Worm (Caenorhabditis elegans) whole organism, young adult: ENCODE data around the gene glod-4.
A peak's percentile ranks its signal among the peaks of the same experiment; 100 is the strongest.

Source experiments
- B0261.1 ChIP-seq: sonication (generic microtip); optimal IDR thresholded peaks from 2 replicates; lab custom pipeline; 2016; ENCODE audit warnings: mild to moderate bottlenecking, missing genetic modification characterization, moderate library complexity, missing compliant biosample characterization
- B0336.3 ChIP-seq: fragments of 200-800 bp; sonication (Bioruptor generic); IDR thresholded peaks from 2 replicates; pipeline ENCODE4 v1.3.6; 2022; ENCODE audit warnings: missing genetic modification characterization, missing compliant biosample characterization
- C17E4.6 ChIP-seq: fragments of 200-800 bp; sonication (Bioruptor generic); IDR thresholded peaks from 2 replicates; pipeline ENCODE4 v1.3.6; 2022; ENCODE audit warnings: missing genetic modification reagents, missing genetic modification characterization, missing compliant biosample characterization
- F10E7.11 ChIP-seq: sonication (generic microtip); optimal IDR thresholded peaks from 2 replicates; lab custom pipeline; 2017; ENCODE audit warnings: mild to moderate bottlenecking, missing genetic modification characterization, moderate library complexity, missing compliant biosample characterization
- F39B2.1 ChIP-seq: fragments of 200-800 bp; sonication (Bioruptor generic); IDR thresholded peaks from 2 replicates; pipeline ENCODE4 v1.3.6; 2022; ENCODE audit warnings: missing genetic modification reagents, missing genetic modification characterization, missing compliant biosample characterization
- F49E8.2 ChIP-seq: sonication (generic microtip); optimal IDR thresholded peaks from 3 replicates; lab custom pipeline; 2017; ENCODE audit warnings: missing genetic modification characterization, mild to moderate bottlenecking, missing compliant biosample characterization, antibody characterized with exemption, moderate library complexity; ENCODE audit not compliant: insufficient read depth
- F57C9.4 ChIP-seq: sonication (generic microtip); optimal IDR thresholded peaks from 2 replicates; lab custom pipeline; 2017; ENCODE audit warnings: mild to moderate bottlenecking, missing genetic modification characterization, missing compliant biosample characterization
- Y79H2A.3 ChIP-seq: fragments of 200-800 bp; sonication (Bioruptor generic); conservative IDR thresholded peaks from 2 replicates; pipeline ENCODE4 v1.3.6; 2022; ENCODE audit warnings: missing genetic modification reagents, missing genetic modification characterization, missing compliant biosample characterization
- akir-1 ChIP-seq: fragments of 200-800 bp; sonication (Bioruptor generic); optimal IDR thresholded peaks from 2 replicates; lab custom pipeline; 2018; ENCODE audit warnings: mild to moderate bottlenecking, missing genetic modification characterization, moderate library complexity, missing compliant biosample characterization
- aptf-3 ChIP-seq: fragments of 200-800 bp; sonication (Bioruptor generic); IDR thresholded peaks from 2 replicates; pipeline ENCODE4 v1.3.6; 2022; ENCODE audit warnings: missing genetic modification characterization, missing compliant biosample characterization
- atf-7 ChIP-seq: sonication (generic microtip); optimal IDR thresholded peaks from 2 replicates; lab custom pipeline; 2017; ENCODE audit warnings: mild to moderate bottlenecking, missing genetic modification characterization, missing compliant biosample characterization
- athp-1 ChIP-seq: sonication (generic microtip); optimal IDR thresholded peaks from 2 replicates; lab custom pipeline; 2017; ENCODE audit warnings: mild to moderate bottlenecking, missing genetic modification characterization, missing compliant biosample characterization
- attf-5 ChIP-seq: fragments of 200-800 bp; sonication (Bioruptor generic); optimal IDR thresholded peaks from 2 replicates; lab custom pipeline; 2018; ENCODE audit warnings: mild to moderate bottlenecking, missing genetic modification characterization, missing compliant biosample characterization
- bed-1 ChIP-seq: fragments of 200-800 bp; sonication (Bioruptor generic); IDR thresholded peaks from 2 replicates; pipeline ENCODE4 v1.3.6; 2022; ENCODE audit warnings: missing genetic modification reagents, missing genetic modification characterization, missing compliant biosample characterization
- ccch-3 ChIP-seq: fragments of 200-800 bp; sonication (Bioruptor generic); optimal IDR thresholded peaks from 2 replicates; lab custom pipeline; 2018; ENCODE audit warnings: mild to moderate bottlenecking, missing genetic modification characterization, missing compliant biosample characterization
- ceh-27 ChIP-seq: fragments of 200-800 bp; sonication (Bioruptor generic); optimal IDR thresholded peaks from 2 replicates; lab custom pipeline; 2018; ENCODE audit warnings: mild to moderate bottlenecking, missing genetic modification characterization, moderate library complexity, missing compliant biosample characterization
- ceh-40 ChIP-seq: fragments of 200-800 bp; sonication (Bioruptor generic); IDR thresholded peaks from 2 replicates; pipeline ENCODE4 v1.3.6; 2022; ENCODE audit warnings: missing genetic modification characterization, missing compliant biosample characterization
- ceh-58 ChIP-seq: fragments of 200-800 bp; sonication (Bioruptor generic); IDR thresholded peaks from 2 replicates; pipeline ENCODE4 v1.3.6; 2022; ENCODE audit warnings: missing genetic modification characterization, missing compliant biosample characterization
- chd-7 ChIP-seq: sonication (generic microtip); optimal IDR thresholded peaks from 2 replicates; lab custom pipeline; 2016; ENCODE audit warnings: mild to moderate bottlenecking, missing genetic modification characterization, moderate library complexity, missing compliant biosample characterization
- die-1 ChIP-seq: sonication (generic microtip); optimal IDR thresholded peaks from 2 replicates; lab custom pipeline; 2016; ENCODE audit warnings: missing genotype, mild to moderate bottlenecking, missing genetic modification characterization, missing compliant biosample characterization
- dpl-1 ChIP-seq: fragments of 150-350 bp; optimal IDR thresholded peaks from 2 replicates; lab custom pipeline; 2014; ENCODE audit warnings: missing biosample characterization, missing genetic modification reagents, missing genetic modification characterization
- egrh-3 ChIP-seq: fragments of 200-800 bp; sonication (Bioruptor generic); IDR thresholded peaks from 2 replicates; pipeline ENCODE4 v1.3.6; 2022; ENCODE audit warnings: missing genetic modification reagents, missing genetic modification characterization, missing compliant biosample characterization
- hlh-12 ChIP-seq: sonication (generic microtip); optimal IDR thresholded peaks from 2 replicates; lab custom pipeline; 2016; ENCODE audit warnings: missing genetic modification characterization, missing compliant biosample characterization
- hlh-26 ChIP-seq: fragments of 200-800 bp; sonication (Bioruptor generic); conservative IDR thresholded peaks from 2 replicates; pipeline ENCODE4 v1.3.6; 2022; ENCODE audit warnings: missing genetic modification reagents, missing genetic modification characterization, missing compliant biosample characterization
- hmg-20 ChIP-seq: fragments of 200-800 bp; sonication (Bioruptor generic); IDR thresholded peaks from 2 replicates; pipeline ENCODE4 v1.3.6; 2022; ENCODE audit warnings: missing genetic modification reagents, missing genetic modification characterization, missing compliant biosample characterization
- lin-35 ChIP-seq, 3 experiments: fragments of 150-350 bp in 2 of 3; sonication (generic microtip) in 1 of 3; optimal IDR thresholded peaks; 2 replicates each; lab custom pipeline; 2014 to 2018; ENCODE audit warnings: missing biosample characterization in 3 of 3, missing genetic modification characterization in 3 of 3, missing genetic modification reagents in 3 of 3
- lin-40 ChIP-seq: sonication (generic microtip); optimal IDR thresholded peaks from 2 replicates; lab custom pipeline; 2016; ENCODE audit warnings: missing genetic modification characterization, mild to moderate bottlenecking, missing compliant biosample characterization, missing genotype, missing genetic modification reagents
- lsy-27 ChIP-seq: sonication (generic microtip); optimal IDR thresholded peaks from 2 replicates; lab custom pipeline; 2017; ENCODE audit warnings: missing genetic modification characterization, mild to moderate bottlenecking, missing compliant biosample characterization, antibody characterized with exemption, missing genotype, borderline replicate concordance; ENCODE audit not compliant: insufficient read depth
- mcd-1 ChIP-seq: fragments of 200-800 bp; sonication (Bioruptor generic); IDR thresholded peaks from 2 replicates; pipeline ENCODE4 v1.3.6; 2022; ENCODE audit warnings: missing genetic modification reagents, missing genetic modification characterization, missing compliant biosample characterization
- mel-28 ChIP-seq: sonication (generic microtip); optimal IDR thresholded peaks from 2 replicates; lab custom pipeline; 2016; ENCODE audit warnings: borderline replicate concordance, mild to moderate bottlenecking, missing genetic modification characterization, missing compliant biosample characterization
- mxl-1 ChIP-seq: sonication (generic microtip); optimal IDR thresholded peaks from 2 replicates; lab custom pipeline; 2016; ENCODE audit warnings: missing genetic modification characterization, missing compliant biosample characterization
- nfya-1 ChIP-seq: sonication (generic microtip); optimal IDR thresholded peaks from 2 replicates; lab custom pipeline; 2017; ENCODE audit warnings: antibody characterized with exemption, missing compliant biosample characterization, missing genetic modification characterization, borderline replicate concordance; ENCODE audit not compliant: insufficient read depth
- nfyb-1 ChIP-seq: fragments of 200-800 bp; sonication (Bioruptor generic); IDR thresholded peaks from 2 replicates; pipeline ENCODE4 v1.3.6; 2022; ENCODE audit warnings: missing genetic modification reagents, missing genetic modification characterization, missing compliant biosample characterization
- nhr-120 ChIP-seq: fragments of 200-800 bp; sonication (Bioruptor generic); IDR thresholded peaks from 2 replicates; pipeline ENCODE4 v1.3.6; 2022; ENCODE audit warnings: missing genetic modification characterization, missing compliant biosample characterization
- nhr-80 ChIP-seq: sonication (generic microtip); optimal IDR thresholded peaks from 2 replicates; lab custom pipeline; 2016; ENCODE audit warnings: missing genetic modification characterization, missing compliant biosample characterization
- nhr-90 ChIP-seq: sonication (generic microtip); optimal IDR thresholded peaks from 2 replicates; lab custom pipeline; 2016; ENCODE audit warnings: missing genotype, mild to moderate bottlenecking, missing genetic modification characterization, missing compliant biosample characterization
- pbrm-1 ChIP-seq: fragments of 200-800 bp; sonication (Bioruptor generic); IDR thresholded peaks from 2 replicates; pipeline ENCODE4 v1.3.6; 2022; ENCODE audit warnings: missing genetic modification reagents, missing genetic modification characterization, missing compliant biosample characterization
- rcor-1 ChIP-seq: fragments of 200-800 bp; sonication (Bioruptor generic); IDR thresholded peaks from 2 replicates; pipeline ENCODE4 v1.3.6; 2022; ENCODE audit warnings: missing genetic modification reagents, missing genetic modification characterization, missing compliant biosample characterization
- repo-1 ChIP-seq: sonication (generic microtip); optimal IDR thresholded peaks from 2 replicates; lab custom pipeline; 2017; ENCODE audit warnings: mild to moderate bottlenecking, missing genetic modification characterization, missing compliant biosample characterization
- snpc-3.4 ChIP-seq: sonication (generic microtip); optimal IDR thresholded peaks from 2 replicates; lab custom pipeline; 2017; ENCODE audit warnings: missing genetic modification characterization, mild to moderate bottlenecking, missing compliant biosample characterization, antibody characterized with exemption, moderate library complexity, missing genotype, missing genetic modification reagents
- snpc-4 ChIP-seq, 5 experiments: fragments of 150-350 bp in 1 of 5; sonication (generic microtip) in 4 of 5; optimal IDR thresholded peaks; 2 replicates each; lab custom pipeline; 2014 to 2018; ENCODE audit warnings: missing genetic modification characterization in 5 of 5, missing biosample characterization in 3 of 5, antibody characterized with exemption in 2 of 5, mild to moderate bottlenecking in 2 of 5, missing compliant biosample characterization in 2 of 5, missing genotype in 2 of 5, moderate library complexity in 2 of 5, missing genetic modification reagents in 1 of 5
- somi-1 ChIP-seq: fragments of 200-800 bp; sonication (Bioruptor generic); optimal IDR thresholded peaks from 2 replicates; lab custom pipeline; 2018; ENCODE audit warnings: mild to moderate bottlenecking, missing genetic modification characterization, missing compliant biosample characterization
- tbx-9 ChIP-seq: sonication (generic microtip); optimal IDR thresholded peaks from 2 replicates; lab custom pipeline; 2016; ENCODE audit warnings: borderline replicate concordance, missing genetic modification characterization, inconsistent platforms, missing compliant biosample characterization
- zfh-2 ChIP-seq: fragments of 200-800 bp; sonication (Bioruptor generic); conservative IDR thresholded peaks from 2 replicates; pipeline ENCODE4 v1.3.6; 2022; ENCODE audit warnings: missing genetic modification reagents, missing genetic modification characterization, missing compliant biosample characterization
- ztf-22 ChIP-seq: fragments of 200-800 bp; sonication (Bioruptor generic); optimal IDR thresholded peaks from 2 replicates; lab custom pipeline; 2018; ENCODE audit warnings: mild to moderate bottlenecking, missing genetic modification characterization, moderate library complexity, missing compliant biosample characterization
- ztf-25 ChIP-seq: fragments of 200-800 bp; sonication (Bioruptor generic); IDR thresholded peaks from 2 replicates; pipeline ENCODE4 v1.3.6; 2022; ENCODE audit warnings: missing genetic modification reagents, missing genetic modification characterization, missing compliant biosample characterization

The glod-4 gene

ce11 chrIII:4168665-4169064 is 15.3 kb downstream of the glod-4 start, which contains the start of gene ccdc-55:
ccdc-55 (minus strand) TSS chrIII:4168765.
- no peak for TF ChIP-seq tbx-9 (tag; lab: Kevin White, UChicago)
- TF ChIP-seq ceh-40 (GFP tag; lab: Robert Waterston, UW): no peak
- TF ChIP-seq mel-28 (tag; lab: Kevin White, UChicago): no peak
- no peak for TF ChIP-seq B0336.3
- no peak for TF ChIP-seq die-1 (tag; lab: Kevin White, UChicago)
- TF ChIP-seq F49E8.2 (tag; lab: Kevin White, UChicago): no peak
- no peak for TF ChIP-seq dpl-1 (GFP tag; lab: Kevin White, UChicago)
- TF ChIP-seq lin-35 (GFP tag; optimal IDR thresholded peaks at IDR 0.05; lab: Kevin White, UChicago): no peak
- TF ChIP-seq F57C9.4: no peak
- TF ChIP-seq snpc-4 (GFP tag; optimal IDR thresholded peaks at IDR 0.05; lab: Kevin White, UChicago): no peak
- TF ChIP-seq snpc-4 (tag; optimal IDR thresholded peaks at IDR 0.05; lab: Kevin White, UChicago): no peak
- no peak for TF ChIP-seq aptf-3 (GFP tag; lab: Robert Waterston, UW)

- peak; percentile 57; the same call in 1 of the 2 replicates for TF ChIP-seq rcor-1 (GFP tag; lab: Robert Waterston, UW)
- peak; percentile 31; the same call in 1 of the 2 replicates for TF ChIP-seq pbrm-1 (GFP tag; lab: Robert Waterston, UW)
- no peak for TF ChIP-seq mel-28 (tag; lab: Kevin White, UChicago)
- TF ChIP-seq bed-1 (GFP tag; lab: Robert Waterston, UW): no peak
- peak; percentile 77; the same call in 1 of the 2 replicates for TF ChIP-seq nfyb-1 (GFP tag; lab: Robert Waterston, UW)
- no peak for TF ChIP-seq chd-7 (tag; lab: Kevin White, UChicago)
- TF ChIP-seq C17E4.6 (GFP tag; lab: Robert Waterston, UW): no peak
- TF ChIP-seq athp-1 (tag; lab: Kevin White, UChicago): peak; percentile 40
- TF ChIP-seq ccch-3 (GFP tag; lab: Kevin White, UChicago): no peak
- TF ChIP-seq hmg-20 (GFP tag; lab: Robert Waterston, UW): no peak
- no peak for TF ChIP-seq ceh-58 (GFP tag; lab: Robert Waterston, UW)
- TF ChIP-seq F39B2.1 (GFP tag; lab: Robert Waterston, UW): no peak
- no peak for TF ChIP-seq egrh-3 (GFP tag; lab: Robert Waterston, UW)
- TF ChIP-seq akir-1 (GFP tag; lab: Kevin White, UChicago): no peak
- TF ChIP-seq nhr-80 (tag; lab: Kevin White, UChicago): peak; percentile 1
- no peak for TF ChIP-seq ceh-27 (GFP tag; lab: Kevin White, UChicago)
- TF ChIP-seq nfya-1 (tag; lab: Kevin White, UChicago): no peak
- peak; percentile 83 for TF ChIP-seq snpc-3.4 (tag; lab: Kevin White, UChicago)
- TF ChIP-seq zfh-2 (GFP tag; lab: Robert Waterston, UW): no peak
- TF ChIP-seq Y79H2A.3: no peak
- TF ChIP-seq mcd-1 (GFP tag; lab: Robert Waterston, UW): peak; percentile 75
- no peak for TF ChIP-seq lsy-27 (tag; lab: Kevin White, UChicago)
- TF ChIP-seq repo-1 (tag; lab: Kevin White, UChicago): peak; percentile 4
- no peak for TF ChIP-seq F10E7.11 (tag; lab: Kevin White, UChicago)
- no peak for TF ChIP-seq ztf-22 (GFP tag; lab: Kevin White, UChicago)
- 0 out of 2 replicates have a peak, but pooled peaks have one; percentile 30 for TF ChIP-seq ztf-25 (GFP tag; lab: Robert Waterston, UW)
- peak in 1 of 3 experiments; percentile 25 for TF ChIP-seq lin-35 (GFP tag; optimal IDR thresholded peaks at IDR 0.05; lab: Kevin White, UChicago)
- no peak for TF ChIP-seq nhr-90
- TF ChIP-seq somi-1 (GFP tag; lab: Kevin White, UChicago): no peak
- no peak for TF ChIP-seq mxl-1 (tag; lab: Kevin White, UChicago)
- TF ChIP-seq hlh-12 (tag; lab: Kevin White, UChicago): no peak
- no peak for TF ChIP-seq atf-7 (tag; lab: Kevin White, UChicago)
- no peak for TF ChIP-seq B0261.1 (tag; lab: Kevin White, UChicago)
- TF ChIP-seq lin-40 (tag; lab: Kevin White, UChicago): peak; percentile 46
- TF ChIP-seq nhr-120: no peak
- TF ChIP-seq hlh-26: no peak
- TF ChIP-seq attf-5 (GFP tag; lab: Kevin White, UChicago): peak; percentile 68
- no peak for TF ChIP-seq aptf-3 (GFP tag; lab: Robert Waterston, UW)
These were observed 17.5 kb downstream of the glod-4 start, which contains the start of the genes rnf-121 and C16C10.4 for ce11 chrIII:4170903-4171377. rnf-121 (minus strand) TSS chrIII:4170953. C16C10.4 (plus strand) TSS chrIII:4171336.
